Worm (Caenorhabditis elegans) whole organism, L3 larva: ENCODE data around the gene K03A11.6.

ENCODE experiments used
- aly-2 ChIP-seq: fragments of 150-350 bp; optimal IDR thresholded peaks from 2 replicates; lab custom pipeline; 2014; ENCODE audit warnings: missing biosample characterization, missing genetic modification characterization
- ceh-82 ChIP-seq: fragments of 150-350 bp; optimal IDR thresholded peaks from 2 replicates; lab custom pipeline; 2014; ENCODE audit warnings: missing biosample characterization, missing genetic modification characterization
- elt-1 ChIP-seq: fragments of 150-350 bp; optimal IDR thresholded peaks from 2 replicates; lab custom pipeline; 2014; ENCODE audit warnings: missing biosample characterization, missing genetic modification characterization
- unc-39 ChIP-seq: sonication (generic microtip); optimal IDR thresholded peaks from 4 replicates; lab custom pipeline; 2017; ENCODE audit warnings: missing biosample characterization, missing genetic modification characterization

ce11 chrX:13091199-13091598 lies 35.5 kb downstream of the K03A11.6 start:
- TF ChIP-seq elt-1 (no peak), aly-2 (tag; lab: Kevin White, UChicago) (no peak), unc-39 (tag; lab: Kevin White, UChicago) (no peak), ceh-82 (tag; lab: Kevin White, UChicago) (no peak)
